Fruit fly (Drosophila melanogaster): ENCODE measurements around the gene CG13392.

Gene CG13392

dm6 chr2L:8414887-8415883, 32.6 kb upstream of the CG13392 start, which contains the start of the genes CG13398 and Akap200:
CG13398 (minus strand) TSS chr2L:8415256.
Akap200 (plus strand) TSS chr2L:8415690.
- no peak for TF ChIP-seq noc (tag; optimal IDR thresholded peaks at IDR 0.05)

dm6 chr2L:8411530-8411929, 28.9 kb upstream of the CG13392 start, which contains the start of gene Naglu:
Naglu (minus strand) TSS chr2L:8411868.
- TF ChIP-seq noc (tag; optimal IDR thresholded peaks at IDR 0.05), result no peak

- peak; percentile 44 for TF ChIP-seq noc (tag; optimal IDR thresholded peaks at IDR 0.05)
Observed at dm6 chr2L:8403286-8404270, 21.0 kb upstream of the CG13392 start, which contains the start of gene emb. emb (plus strand) TSS chr2L:8403573.

dm6 chr2L:8402928-8403285, 20.3 kb upstream of the CG13392 start, which contains the start of gene fy:
fy (minus strand) TSS chr2L:8403280.
- no peak for TF ChIP-seq noc (tag; optimal IDR thresholded peaks at IDR 0.05)

- TF ChIP-seq noc (tag; optimal IDR thresholded peaks at IDR 0.05), result no peak
Observed at dm6 chr2L:8399863-8400598, 17.4 kb upstream of the CG13392 start, which contains the start of gene CG31898. CG31898 (plus strand) TSS chr2L:8400421.

dm6 chr2L:8398721-8399120, 16.1 kb upstream of the CG13392 start, which contains the start of gene CG13386:
CG13386 (plus strand) TSS chr2L:8399021.
- TF ChIP-seq noc (tag; optimal IDR thresholded peaks at IDR 0.05), result no peak

dm6 chr2L:8395996-8396699, 13.5 kb upstream of the CG13392 start, which contains the start of the genes Peritrophin-15a and CG13385:
Peritrophin-15a (minus strand) TSS chr2L:8396096.
CG13385 (plus strand) TSS chr2L:8396649.
- TF ChIP-seq noc (tag; optimal IDR thresholded peaks at IDR 0.05), result no peak

- no peak for TF ChIP-seq noc (tag; optimal IDR thresholded peaks at IDR 0.05)
Observed at dm6 chr2L:8394840-8395239, 12.2 kb upstream of the CG13392 start, which contains the start of gene Peritrophin-15b. Peritrophin-15b (minus strand) TSS chr2L:8394940.

- TF ChIP-seq noc (tag; optimal IDR thresholded peaks at IDR 0.05), result no peak
Observed at dm6 chr2L:8394180-8394579, 11.6 kb upstream of the CG13392 start, which contains the start of gene lectin-29Ca. lectin-29Ca (minus strand) TSS chr2L:8394280.

dm6 chr2L:8393122-8393521, 10.5 kb upstream of the CG13392 start, which contains the start of gene Acp29AB:
Acp29AB (minus strand) TSS chr2L:8393222.
- no peak for TF ChIP-seq noc (tag; optimal IDR thresholded peaks at IDR 0.05)

dm6 chr2L:8392298-8392697, 9.7 kb upstream of the CG13392 start, which contains the start of gene CG42820:
CG42820 (minus strand) TSS chr2L:8392398.
- no peak for TF ChIP-seq noc (tag; optimal IDR thresholded peaks at IDR 0.05)

- TF ChIP-seq noc (tag; optimal IDR thresholded peaks at IDR 0.05), result no peak
Observed at dm6 chr2L:8389231-8389630, 6.6 kb upstream of the CG13392 start, which contains the start of gene CG42819. CG42819 (minus strand) TSS chr2L:8389331.

- no peak for TF ChIP-seq noc (tag; optimal IDR thresholded peaks at IDR 0.05)
Observed at dm6 chr2L:8385849-8386248, 3.2 kb upstream of the CG13392 start.

Measured in whole organism, larva.